Fruit fly (Drosophila melanogaster) whole organism, embryonic: ENCODE data around the gene CG4218.

Experiments used
- CG1024 ChIP-seq: fragments of 200-800 bp; sonication (Bioruptor generic); IDR thresholded peaks from 2 replicates; pipeline ENCODE4 v1.3.6; 2022; ENCODE audit warnings: missing biosample characterization, missing genetic modification characterization
- CG10543 ChIP-seq: fragments of 200-800 bp; sonication (Bioruptor generic); optimal IDR thresholded peaks from 3 replicates; lab custom pipeline; 2017; ENCODE audit warnings: missing biosample characterization, mild to moderate bottlenecking, missing genetic modification characterization, moderate library complexity
- CG11247 ChIP-seq: fragments of 200-800 bp; sonication (Bioruptor generic); IDR thresholded peaks from 2 replicates; pipeline ENCODE4 v1.3.6; 2022; ENCODE audit warnings: missing biosample characterization, missing genetic modification characterization
- CG12071 ChIP-seq: fragments of 200-800 bp; sonication (Bioruptor generic); optimal IDR thresholded peaks from 3 replicates; lab custom pipeline; 2018; ENCODE audit warnings: missing biosample characterization, mild to moderate bottlenecking, missing genetic modification characterization
- CG12391 ChIP-seq: fragments of 200-800 bp; sonication (Bioruptor generic); optimal IDR thresholded peaks from 3 replicates; lab custom pipeline; 2018; ENCODE audit warnings: missing biosample characterization, mild to moderate bottlenecking, missing genetic modification characterization, moderate library complexity
- CG12659 ChIP-seq: fragments of 200-800 bp; sonication (Bioruptor generic); optimal IDR thresholded peaks from 3 replicates; lab custom pipeline; 2017; ENCODE audit warnings: mild to moderate bottlenecking, missing biosample characterization, missing genetic modification reagents, missing genetic modification characterization
- CG12769 ChIP-seq: fragments of 200-800 bp; sonication (Bioruptor generic); optimal IDR thresholded peaks from 2 replicates; lab custom pipeline; 2019; ENCODE audit warnings: missing biosample characterization, mild to moderate bottlenecking, missing genetic modification characterization, moderate library complexity
- CG1647 ChIP-seq: fragments of 200-800 bp; sonication (Bioruptor generic); optimal IDR thresholded peaks from 3 replicates; lab custom pipeline; 2016; ENCODE audit warnings: missing biosample characterization, missing genetic modification characterization
- CG17385 ChIP-seq: fragments of 200-800 bp; sonication (Bioruptor generic); optimal IDR thresholded peaks from 3 replicates; lab custom pipeline; 2018; ENCODE audit warnings: missing biosample characterization, mild to moderate bottlenecking, missing genetic modification characterization
- CG2202 ChIP-seq: fragments of 200-800 bp; sonication (Bioruptor generic); optimal IDR thresholded peaks from 2 replicates; lab custom pipeline; 2018; ENCODE audit warnings: missing biosample characterization, mild to moderate bottlenecking, missing genetic modification characterization
- CG4617 ChIP-seq: fragments of 200-800 bp; sonication (Bioruptor generic); optimal IDR thresholded peaks from 3 replicates; lab custom pipeline; 2016; ENCODE audit warnings: missing biosample characterization, missing genetic modification characterization, borderline replicate concordance
- CG6175 ChIP-seq: fragments of 200-800 bp; sonication (Bioruptor generic); IDR thresholded peaks from 3 replicates; pipeline ENCODE4 v1.3.6; 2022; ENCODE audit warnings: missing biosample characterization, missing genetic modification characterization
- CG6654 ChIP-seq: fragments of 200-800 bp; sonication (Bioruptor generic); optimal IDR thresholded peaks from 2 replicates; lab custom pipeline; 2017; ENCODE audit warnings: missing biosample characterization, mild to moderate bottlenecking, missing genetic modification characterization
- CG7928 ChIP-seq: fragments of 200-800 bp; sonication (Bioruptor generic); optimal IDR thresholded peaks from 2 replicates; lab custom pipeline; 2017; ENCODE audit warnings: missing biosample characterization, mild to moderate bottlenecking, missing genetic modification characterization
- CG8089 ChIP-seq: fragments of 200-800 bp; sonication (Bioruptor generic); optimal IDR thresholded peaks from 3 replicates; lab custom pipeline; 2016; ENCODE audit warnings: missing biosample characterization, missing genetic modification characterization
- CG8290 ChIP-seq, 3 experiments: fragments of 200-800 bp; sonication (Bioruptor generic); optimal IDR thresholded peaks; 2 replicates each; lab custom pipeline; 2016 to 2019; ENCODE audit warnings: missing biosample characterization in 3 of 3, missing genetic modification characterization in 3 of 3, mild to moderate bottlenecking in 2 of 3, moderate library complexity in 1 of 3
- Dref ChIP-seq: fragments of 200-800 bp; sonication (Bioruptor generic); IDR thresholded peaks from 2 replicates; pipeline ENCODE4 v1.3.6; 2022; ENCODE audit warnings: missing biosample characterization, missing genetic modification characterization
- E2f2 ChIP-seq: fragments of 200-800 bp; sonication (Bioruptor generic); IDR thresholded peaks from 2 replicates; pipeline ENCODE4 v1.3.6; 2022; ENCODE audit warnings: missing biosample characterization, missing genetic modification characterization
- Ets65A ChIP-seq: fragments of 200-800 bp; sonication (Bioruptor generic); peaks from one replicate; lab custom pipeline; 2016; ENCODE audit warnings: missing biosample characterization, missing genetic modification characterization
- HLH3B ChIP-seq: fragments of 200-800 bp; sonication (Bioruptor generic); IDR thresholded peaks from 2 replicates; pipeline ENCODE4 v1.3.6; 2022; ENCODE audit warnings: missing biosample characterization, missing genetic modification characterization
- Hr78 ChIP-seq, 2 experiments: fragments of 200-800 bp in 1 of 2; fragments of >200 bp in 1 of 2; sonication (Bioruptor generic) in 1 of 2; optimal IDR thresholded peaks; 2 replicates each; lab custom pipeline; 2017 to 2019; ENCODE audit warnings: missing biosample characterization in 2 of 2, missing genetic modification characterization in 2 of 2, mild to moderate bottlenecking in 1 of 2, moderate library complexity in 1 of 2
- Mes4 ChIP-seq: fragments of 200-800 bp; sonication (Bioruptor generic); optimal IDR thresholded peaks from 2 replicates; lab custom pipeline; 2016; ENCODE audit warnings: missing biosample characterization, missing genetic modification characterization
- Sry-β ChIP-seq: fragments of 200-800 bp; sonication (Bioruptor generic); optimal IDR thresholded peaks from 2 replicates; lab custom pipeline; 2018; ENCODE audit warnings: missing biosample characterization, mild to moderate bottlenecking, missing genetic modification characterization, moderate library complexity
- TFAM ChIP-seq: fragments of 200-800 bp; sonication (Bioruptor generic); optimal IDR thresholded peaks from 2 replicates; lab custom pipeline; 2017; ENCODE audit warnings: missing biosample characterization, missing genetic modification characterization, inconsistent platforms
- Trl ChIP-seq, 3 experiments: fragments of >200 bp in 2 of 3; fragments of 200-800 bp in 1 of 3; sonication (Bioruptor generic) in 1 of 3; optimal IDR thresholded peaks; 2 replicates in 1 of 3; 3 replicates in 2 of 3; lab custom pipeline; 2016 to 2017; ENCODE audit warnings: missing biosample characterization in 1 of 3, missing genetic modification characterization in 1 of 3
- Xrp1 ChIP-seq: fragments of 200-800 bp; sonication (Bioruptor generic); IDR thresholded peaks from 2 replicates; pipeline ENCODE4 v1.3.6; 2022; ENCODE audit warnings: missing biosample characterization, missing genetic modification characterization
- bsh ChIP-seq, 2 experiments: fragments of 200-800 bp; sonication (Bioruptor generic); optimal IDR thresholded peaks; 2 replicates each; lab custom pipeline; 2017 to 2018; ENCODE audit warnings: mild to moderate bottlenecking in 2 of 2, missing biosample characterization in 2 of 2, missing genetic modification characterization in 2 of 2, moderate library complexity in 1 of 2
- crol ChIP-seq: fragments of 200-800 bp; sonication (Bioruptor generic); IDR thresholded peaks from 2 replicates; pipeline ENCODE4 v1.3.6; 2022; ENCODE audit warnings: missing biosample characterization, missing genetic modification characterization
- cwo ChIP-seq: fragments of 200-800 bp; sonication (Bioruptor generic); optimal IDR thresholded peaks from 3 replicates; lab custom pipeline; 2017; ENCODE audit warnings: missing biosample characterization, missing genetic modification characterization, mild to moderate bottlenecking, moderate library complexity, missing genetic modification reagents
- dimm ChIP-seq: fragments of 200-800 bp; sonication (Bioruptor generic); IDR thresholded peaks from 2 replicates; pipeline ENCODE4 v1.3.6; 2022; ENCODE audit warnings: missing biosample characterization, missing genetic modification characterization
- eve ChIP-seq, 2 experiments: fragments of >200 bp; optimal IDR thresholded peaks; 2 replicates each; lab custom pipeline; 2017; ENCODE audit warnings: missing biosample characterization in 2 of 2, missing genetic modification characterization in 2 of 2
- gcm ChIP-seq: fragments of 200-800 bp; sonication (Bioruptor generic); optimal IDR thresholded peaks from 2 replicates; lab custom pipeline; 2019; ENCODE audit warnings: missing biosample characterization, mild to moderate bottlenecking, missing genetic modification characterization, moderate library complexity
- grn ChIP-seq: fragments of 200-800 bp; sonication (Bioruptor generic); optimal IDR thresholded peaks from 3 replicates; lab custom pipeline; 2017; ENCODE audit warnings: missing biosample characterization, missing genetic modification characterization
- kay ChIP-seq: fragments of 200-800 bp; sonication (Bioruptor generic); optimal IDR thresholded peaks from 2 replicates; lab custom pipeline; 2016; ENCODE audit warnings: missing biosample characterization, missing genetic modification characterization
- kni ChIP-seq: fragments of 200-800 bp; sonication (Bioruptor generic); optimal IDR thresholded peaks from 3 replicates; lab custom pipeline; 2017; ENCODE audit warnings: mild to moderate bottlenecking, missing biosample characterization, missing genetic modification reagents, missing genetic modification characterization
- lab ChIP-seq: fragments of 200-800 bp; sonication (Bioruptor generic); optimal IDR thresholded peaks from 3 replicates; lab custom pipeline; 2017; ENCODE audit warnings: missing biosample characterization, missing genetic modification characterization, mild to moderate bottlenecking, moderate library complexity, missing genetic modification reagents
- lov ChIP-seq, 2 experiments: fragments of 200-800 bp in 1 of 2; fragments of >200 bp in 1 of 2; sonication (Bioruptor generic) in 1 of 2; IDR thresholded peaks in 1 of 2; optimal IDR thresholded peaks in 1 of 2; 2 replicates in 1 of 2; 3 replicates in 1 of 2; pipeline versions ENCODE4 v1.3.6 to Lab custom; 2017 to 2022; ENCODE audit warnings: missing biosample characterization in 1 of 2, missing genetic modification characterization in 1 of 2
- odd ChIP-seq: fragments of 200-800 bp; sonication (Bioruptor generic); optimal IDR thresholded peaks from 2 replicates; lab custom pipeline; 2017; ENCODE audit warnings: missing biosample characterization, mild to moderate bottlenecking, missing genetic modification characterization
- org-1 ChIP-seq: fragments of 200-800 bp; sonication (Bioruptor generic); optimal IDR thresholded peaks from 2 replicates; lab custom pipeline; 2017; ENCODE audit warnings: missing biosample characterization, missing genetic modification characterization
- prd ChIP-seq, 3 experiments: fragments of >200 bp in 2 of 3; fragments of 200-800 bp in 1 of 3; sonication (Bioruptor generic) in 1 of 3; optimal IDR thresholded peaks in 2 of 3; IDR thresholded peaks in 1 of 3; 2 replicates in 2 of 3; 3 replicates in 1 of 3; pipeline versions ENCODE4 v1.3.6 to Lab custom; 2017 to 2022; ENCODE audit warnings: missing biosample characterization in 1 of 3, missing genetic modification characterization in 1 of 3
- sd ChIP-seq: fragments of 200-800 bp; sonication (Bioruptor generic); optimal IDR thresholded peaks from 3 replicates; lab custom pipeline; 2018; ENCODE audit warnings: missing biosample characterization, mild to moderate bottlenecking, missing genetic modification characterization, moderate library complexity
- sens ChIP-seq: fragments of 200-800 bp; sonication (Bioruptor generic); peaks from one replicate; lab custom pipeline; 2016; ENCODE audit warnings: missing biosample characterization, missing genetic modification characterization
- shn ChIP-seq: fragments of 200-800 bp; sonication (Bioruptor generic); optimal IDR thresholded peaks from 3 replicates; lab custom pipeline; 2016; ENCODE audit warnings: missing biosample characterization, missing genetic modification characterization
- tap ChIP-seq: fragments of 200-800 bp; optimal IDR thresholded peaks from 3 replicates; lab custom pipeline; 2019; ENCODE audit warnings: missing biosample characterization, mild to moderate bottlenecking, missing genetic modification characterization, moderate library complexity
- trh ChIP-seq: fragments of 200-800 bp; sonication (Bioruptor generic); optimal IDR thresholded peaks from 2 replicates; lab custom pipeline; 2016; ENCODE audit warnings: missing biosample characterization, missing genetic modification characterization
- wek ChIP-seq: fragments of 200-800 bp; sonication (Bioruptor generic); optimal IDR thresholded peaks from 3 replicates; lab custom pipeline; 2018; ENCODE audit warnings: missing biosample characterization, mild to moderate bottlenecking, missing genetic modification characterization, moderate library complexity
- yki ChIP-seq: fragments of >200 bp; optimal IDR thresholded peaks from 3 replicates; lab custom pipeline; 2018
- zfh1 ChIP-seq: fragments of 200-800 bp; sonication (Bioruptor generic); IDR thresholded peaks from 3 replicates; pipeline ENCODE4 v1.3.6; 2022; ENCODE audit warnings: missing biosample characterization, missing genetic modification characterization

Gene CG4218

DNA sequence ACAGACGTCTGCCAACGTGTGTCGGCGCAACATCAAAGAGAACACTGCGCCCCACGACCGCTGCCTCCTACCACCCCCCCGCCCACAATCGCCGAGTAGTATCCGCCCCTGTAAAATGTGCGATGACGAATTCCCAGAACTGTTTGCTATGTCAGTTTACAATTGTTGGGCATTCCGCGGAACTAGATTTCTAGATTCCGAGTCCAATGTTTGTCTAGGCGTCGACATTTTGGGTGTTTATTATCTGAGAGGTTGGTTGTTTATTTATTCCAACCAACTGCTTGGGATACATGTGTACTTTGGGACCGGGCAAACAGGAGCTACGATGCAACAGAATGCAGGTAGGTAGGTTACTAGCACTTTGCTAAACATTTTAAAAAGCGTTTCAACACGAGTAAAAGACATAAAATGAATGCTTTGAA, 3.6 kb downstream of the CG4218 start (continued):
- no peak for TF ChIP-seq prd (optimal IDR thresholded peaks at IDR 0.05; lab: Kevin White, UChicago)
- peak; percentile 75; the same call in 2 of the 3 replicates for TF ChIP-seq prd (GFP tag; IDR thresholded peaks at IDR 0.05; lab: Robert Waterston, UW)
- TF ChIP-seq eve (GFP tag; optimal IDR thresholded peaks at IDR 0.05; lab: Kevin White, UChicago), result peak in 1 of 2 experiments; percentile 72
- peak; percentile 81 for TF ChIP-seq zfh1 (GFP tag; lab: Robert Waterston, UW)
- TF ChIP-seq Trl (optimal IDR thresholded peaks at IDR 0.05; lab: Kevin White, UChicago), result no peak
- peak; percentile 76 for TF ChIP-seq Trl (GFP tag; optimal IDR thresholded peaks at IDR 0.05; lab: Kevin White, UChicago)
- peak; percentile 2 for TF ChIP-seq shn (GFP tag; lab: Kevin White, UChicago)
- TF ChIP-seq TFAM (GFP tag; lab: Kevin White, UChicago), result no peak
- no peak for TF ChIP-seq lov (optimal IDR thresholded peaks at IDR 0.05; lab: Kevin White, UChicago)
- peak; percentile 80; the same call in 2 of the 3 replicates for TF ChIP-seq lov (GFP tag; IDR thresholded peaks at IDR 0.05; lab: Robert Waterston, UW)
- TF ChIP-seq CG2202 (tag; lab: Kevin White, UChicago), result peak; percentile 91
- TF ChIP-seq wek, result peak; percentile 75
- peak; percentile 39 for TF ChIP-seq CG12769 (tag; lab: Kevin White, UChicago)
- TF ChIP-seq CG7928 (GFP tag; lab: Kevin White, UChicago), result no peak
- peak; percentile 2 for TF ChIP-seq Sry-β
- peak; percentile 38 for TF ChIP-seq CG1647
- TF ChIP-seq bsh (GFP tag; optimal IDR thresholded peaks at IDR 0.05; lab: Kevin White, UChicago), result peak in 1 of 2 experiments; percentile 70
- TF ChIP-seq dimm (GFP tag; lab: Robert Waterston, UW), result no peak
- TF ChIP-seq CG4617 (GFP tag; lab: Kevin White, UChicago), result no peak
- TF ChIP-seq yki (lab: Kevin White, UChicago), result no peak
- peak; percentile 49 for TF ChIP-seq kay
- peak; percentile 41 for TF ChIP-seq CG12659 (GFP tag; lab: Kevin White, UChicago)
- peak; percentile 15 for TF ChIP-seq lab (GFP tag; lab: Kevin White, UChicago)
- no peak for TF ChIP-seq CG6175
- peak; percentile 42 for TF ChIP-seq Mes4 (GFP tag; lab: Kevin White, UChicago)
- peak; percentile 60 for TF ChIP-seq CG10543 (GFP tag; lab: Kevin White, UChicago)
- peak; percentile 23; the same call in 1 of the 2 replicates for TF ChIP-seq CG11247 (GFP tag; lab: Robert Waterston, UW)
- TF ChIP-seq org-1 (GFP tag; lab: Kevin White, UChicago), result peak; percentile 70
- no peak for TF ChIP-seq cwo (GFP tag; lab: Kevin White, UChicago)
- TF ChIP-seq CG17385 (GFP tag; lab: Kevin White, UChicago), result peak; percentile 10
- peak; percentile 20 for TF ChIP-seq tap (tag; lab: Kevin White, UChicago)
- TF ChIP-seq CG8290 (GFP tag; optimal IDR thresholded peaks at IDR 0.05; lab: Kevin White, UChicago), result peak; percentile 78
- peak in 1 of 2 experiments; percentile 91 for TF ChIP-seq CG8290 (tag; optimal IDR thresholded peaks at IDR 0.05; lab: Kevin White, UChicago)
- TF ChIP-seq CG6654, result no peak
- peak; percentile 75 for TF ChIP-seq odd
- TF ChIP-seq trh (GFP tag; lab: Kevin White, UChicago), result peak; percentile 28

DNA sequence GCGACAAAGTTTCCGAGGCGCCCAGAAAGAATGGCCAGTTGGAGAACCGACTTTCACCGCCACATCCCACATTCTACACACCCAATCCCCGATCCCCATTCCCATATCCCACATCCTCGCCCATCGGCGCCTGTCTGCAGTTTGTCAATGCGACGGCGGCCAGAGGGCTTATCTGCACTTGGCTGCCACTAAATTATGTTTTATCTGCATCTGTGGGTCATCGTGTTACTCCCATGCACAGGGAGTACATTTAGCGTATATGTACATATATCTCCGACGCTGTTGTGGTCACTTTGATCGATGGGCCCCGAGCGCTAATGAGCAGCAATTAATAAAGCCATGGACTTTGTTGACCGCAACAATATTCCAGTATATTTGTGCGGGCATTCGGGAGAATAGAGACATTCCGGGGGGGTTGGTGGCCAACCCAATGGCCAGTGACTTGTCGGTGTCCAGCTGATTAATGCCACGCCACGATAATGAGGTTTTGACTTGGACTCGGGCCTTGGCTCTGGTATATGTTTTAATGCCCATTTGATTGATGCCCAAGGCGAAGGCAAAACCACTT, 8.3 kb downstream of the CG4218 start:
- TF ChIP-seq CG8089 (GFP tag; lab: Kevin White, UChicago) (no peak), sd (tag; lab: Kevin White, UChicago) (peak; percentile 18), Xrp1 (no peak), CG8290 (GFP tag; optimal IDR thresholded peaks at IDR 0.05; lab: Kevin White, UChicago) (no peak), CG8290 (tag; optimal IDR thresholded peaks at IDR 0.05; lab: Kevin White, UChicago) (peak in 1 of 2 experiments; percentile 22), CG1024 (0 out of 2 replicates have a peak, but pooled peaks have one; percentile 8), kni (GFP tag; lab: Kevin White, UChicago) (peak; percentile 27), Ets65A (peak; percentile 47), lab (GFP tag; lab: Kevin White, UChicago) (peak; percentile 91), E2f2 (0 out of 2 replicates have a peak, but pooled peaks have one; percentile 5), Hr78 (GFP tag; optimal IDR thresholded peaks at IDR 0.05; lab: Kevin White, UChicago) (peak in 1 of 2 experiments; percentile 57), sens (GFP tag; lab: Kevin White, UChicago) (peak; percentile 37), crol (GFP tag; lab: Robert Waterston, UW) (peak; percentile 46; the same call in 1 of the 2 replicates), CG12071 (GFP tag; lab: Kevin White, UChicago) (no peak), Dref (GFP tag; lab: Robert Waterston, UW) (no peak), grn (peak; percentile 95), CG12391 (no peak), gcm (GFP tag; lab: Kevin White, UChicago) (peak; percentile 83), HLH3B (GFP tag; lab: Robert Waterston, UW) (no peak)
